Worm (Caenorhabditis elegans) whole organism, late embryonic: ENCODE data around the gene nkb-2.

Experiments
- C08G9.2 ChIP-seq: sonication (generic microtip); optimal IDR thresholded peaks from 2 replicates; lab custom pipeline; 2016; ENCODE audit warnings: mild to moderate bottlenecking, missing genetic modification characterization, moderate library complexity, missing compliant biosample characterization
- F13H6.1 ChIP-seq: sonication (generic microtip); optimal IDR thresholded peaks from 2 replicates; lab custom pipeline; 2016; ENCODE audit warnings: missing genetic modification characterization, missing compliant biosample characterization
- ceh-18 ChIP-seq: sonication (generic microtip); optimal IDR thresholded peaks from 2 replicates; lab custom pipeline; 2016; ENCODE audit warnings: missing genetic modification characterization, missing compliant biosample characterization
- ceh-31 ChIP-seq: sonication (generic microtip); optimal IDR thresholded peaks from 2 replicates; lab custom pipeline; 2016; ENCODE audit warnings: missing genetic modification characterization, missing compliant biosample characterization
- ceh-48 ChIP-seq: sonication (generic microtip); optimal IDR thresholded peaks from 2 replicates; lab custom pipeline; 2016; ENCODE audit warnings: missing genetic modification characterization, inconsistent platforms, missing compliant biosample characterization
- che-1 ChIP-seq: sonication (generic microtip); optimal IDR thresholded peaks from 2 replicates; lab custom pipeline; 2016; ENCODE audit warnings: mild to moderate bottlenecking, missing genetic modification characterization, missing compliant biosample characterization
- dmd-4 ChIP-seq: sonication (generic microtip); optimal IDR thresholded peaks from 2 replicates; lab custom pipeline; 2016; ENCODE audit warnings: borderline replicate concordance, missing genetic modification characterization, missing compliant biosample characterization
- elt-2 ChIP-seq: sonication (generic microtip); optimal IDR thresholded peaks from 2 replicates; lab custom pipeline; 2016; ENCODE audit warnings: missing genetic modification reagents, missing genetic modification characterization, missing compliant biosample characterization
- fax-1 ChIP-seq: sonication (generic microtip); optimal IDR thresholded peaks from 2 replicates; lab custom pipeline; 2016; ENCODE audit warnings: missing genotype, missing genetic modification characterization, missing compliant biosample characterization
- fkh-6 ChIP-seq: sonication (generic microtip); optimal IDR thresholded peaks from 2 replicates; lab custom pipeline; 2016; ENCODE audit warnings: missing genetic modification characterization, missing compliant biosample characterization
- hlh-13 ChIP-seq: fragments of 200-800 bp; sonication (Bioruptor generic); optimal IDR thresholded peaks from 2 replicates; lab custom pipeline; 2018; ENCODE audit warnings: mild to moderate bottlenecking, missing genetic modification characterization, missing compliant biosample characterization
- hlh-15 ChIP-seq: sonication (generic microtip); optimal IDR thresholded peaks from 2 replicates; lab custom pipeline; 2016; ENCODE audit warnings: missing genetic modification characterization, missing compliant biosample characterization
- lim-6 ChIP-seq: sonication (generic microtip); optimal IDR thresholded peaks from 2 replicates; lab custom pipeline; 2016; ENCODE audit warnings: missing genetic modification characterization, missing compliant biosample characterization
- mec-3 ChIP-seq: sonication (generic microtip); optimal IDR thresholded peaks from 2 replicates; lab custom pipeline; 2016; ENCODE audit warnings: borderline replicate concordance, missing genetic modification characterization, missing compliant biosample characterization
- nfya-1 ChIP-seq: sonication (generic microtip); optimal IDR thresholded peaks from 2 replicates; lab custom pipeline; 2017; ENCODE audit warnings: missing genetic modification characterization, mild to moderate bottlenecking, missing compliant biosample characterization, antibody characterized with exemption, moderate library complexity
- nhr-232 ChIP-seq: sonication (generic microtip); optimal IDR thresholded peaks from 2 replicates; lab custom pipeline; 2016; ENCODE audit warnings: missing genetic modification characterization, missing compliant biosample characterization
- npax-4 ChIP-seq: sonication (generic microtip); optimal IDR thresholded peaks from 2 replicates; lab custom pipeline; 2016; ENCODE audit warnings: missing genetic modification characterization, missing compliant biosample characterization
- pag-3 ChIP-seq: sonication (generic microtip); optimal IDR thresholded peaks from 2 replicates; lab custom pipeline; 2016; ENCODE audit warnings: missing compliant biosample characterization, missing genetic modification characterization, borderline replicate concordance
- pat-9 ChIP-seq: fragments of 200-800 bp; sonication (Bioruptor generic); optimal IDR thresholded peaks from 2 replicates; lab custom pipeline; 2018; ENCODE audit warnings: mild to moderate bottlenecking, missing genetic modification characterization, moderate library complexity, missing compliant biosample characterization
- pha-2 ChIP-seq: sonication (generic microtip); optimal IDR thresholded peaks from 2 replicates; lab custom pipeline; 2017; ENCODE audit warnings: mild to moderate bottlenecking, missing genetic modification characterization, missing compliant biosample characterization
- pha-4 ChIP-seq: fragments of 150-350 bp; optimal IDR thresholded peaks from 2 replicates; lab custom pipeline; 2018; ENCODE audit warnings: missing biosample characterization, missing genetic modification reagents, missing genetic modification characterization
- pros-1 ChIP-seq: fragments of 150-350 bp; optimal IDR thresholded peaks from 2 replicates; lab custom pipeline; 2014; ENCODE audit warnings: missing biosample characterization, missing genetic modification reagents, missing genetic modification characterization
- rnt-1 ChIP-seq: sonication (generic microtip); optimal IDR thresholded peaks from 2 replicates; lab custom pipeline; 2016; ENCODE audit warnings: missing genetic modification characterization, missing compliant biosample characterization
- sdc-2 ChIP-seq: sonication (generic microtip); optimal IDR thresholded peaks from 2 replicates; lab custom pipeline; 2016; ENCODE audit warnings: missing genotype, missing genetic modification characterization, missing compliant biosample characterization
- sox-2 ChIP-seq: fragments of 200-800 bp; sonication (Bioruptor generic); IDR thresholded peaks from 2 replicates; pipeline ENCODE4 v1.3.6; 2022; ENCODE audit warnings: missing genetic modification reagents, missing genetic modification characterization, missing compliant biosample characterization
- tbx-2 ChIP-seq: sonication (generic microtip); optimal IDR thresholded peaks from 2 replicates; lab custom pipeline; 2016; ENCODE audit warnings: missing genetic modification characterization, missing compliant biosample characterization
- unc-3 ChIP-seq, 2 experiments: fragments of 200-800 bp in 1 of 2; sonication (Bioruptor generic) in 1 of 2; sonication (generic microtip) in 1 of 2; conservative IDR thresholded peaks in 1 of 2; optimal IDR thresholded peaks in 1 of 2; 2 replicates each; pipeline versions ENCODE4 v1.3.6 to Lab custom; 2016 to 2022; ENCODE audit warnings: missing compliant biosample characterization in 2 of 2, missing genetic modification characterization in 2 of 2, missing genetic modification reagents in 1 of 2
- zip-5 ChIP-seq: sonication (generic microtip); optimal IDR thresholded peaks from 2 replicates; lab custom pipeline; 2016; ENCODE audit warnings: missing genetic modification characterization, missing compliant biosample characterization

The nkb-2 gene

ce11 chrIV:10602644-10603043 is 11.9 kb downstream of the nkb-2 start, which contains the start of gene R09H10.2:
TSS of gene R09H10.2 (plus strand) at chrIV:10602944.
- no peak for TF ChIP-seq nhr-232 (tag; lab: Kevin White, UChicago)

ce11 chrIV:10606575-10607080 is 15.9 kb downstream of the nkb-2 start, which contains the start of gene R09H10.3:
TSS of gene R09H10.3 (plus strand) at chrIV:10607030.
- TF ChIP-seq dmd-4 (tag; lab: Kevin White, UChicago) (no peak), elt-2 (peak; percentile 21)
- TF ChIP-seq, all 69 proteins: peak for 1

- TF ChIP-seq fax-1 (tag; lab: Kevin White, UChicago) (no peak), fkh-6 (tag; lab: Kevin White, UChicago) (no peak), C08G9.2 (tag; lab: Kevin White, UChicago) (no peak), lim-6 (tag; lab: Kevin White, UChicago) (no peak), ceh-48 (no peak), nhr-232 (tag; lab: Kevin White, UChicago) (no peak), nfya-1 (tag; lab: Kevin White, UChicago) (no peak), dmd-4 (tag; lab: Kevin White, UChicago) (no peak), hlh-13 (GFP tag; lab: Kevin White, UChicago) (no peak), F13H6.1 (tag; lab: Kevin White, UChicago) (no peak), elt-2 (no peak), hlh-15 (no peak), ceh-31 (tag; lab: Kevin White, UChicago) (no peak), tbx-2 (tag; lab: Kevin White, UChicago) (no peak), pros-1 (no peak)
These were observed 17.6 kb downstream of the nkb-2 start, which contains the start of gene R09H10.6 for ce11 chrIV:10608275-10608674. TSS of gene R09H10.6 (plus strand) at chrIV:10608575.

ce11 chrIV:10609920-10610319 is 19.2 kb downstream of the nkb-2 start:
- TF ChIP-seq mec-3 (no peak), ceh-31 (tag; lab: Kevin White, UChicago) (no peak), dmd-4 (tag; lab: Kevin White, UChicago) (no peak), rnt-1 (tag; lab: Kevin White, UChicago) (no peak)

ce11 chrIV:10612281-10612680 is 21.6 kb downstream of the nkb-2 start:
- no peak for TF ChIP-seq F13H6.1 (tag; lab: Kevin White, UChicago)

- TF ChIP-seq pha-2 (tag; lab: Kevin White, UChicago) (no peak), pha-4 (tag; lab: Kevin White, UChicago) (no peak), zip-5 (no peak), sdc-2 (no peak)
These were observed 24.3 kb downstream of the nkb-2 start, which contains the start of gene ptr-14 for ce11 chrIV:10614918-10615477. TSS of gene ptr-14 (plus strand) at chrIV:10615427.

ce11 chrIV:10616366-10616765 is 25.6 kb downstream of the nkb-2 start:
- TF ChIP-seq pros-1, result no peak
- TF ChIP-seq npax-4 (tag; lab: Kevin White, UChicago), result no peak
- no peak for TF ChIP-seq pha-2 (tag; lab: Kevin White, UChicago)
- no peak for TF ChIP-seq ceh-18 (tag; lab: Kevin White, UChicago)
- no peak for TF ChIP-seq fkh-6 (tag; lab: Kevin White, UChicago)
- no peak for TF ChIP-seq pat-9
- no peak for TF ChIP-seq unc-3 (GFP tag; conservative IDR thresholded peaks at IDR 0.05; lab: Robert Waterston, UW)
- TF ChIP-seq unc-3 (tag; optimal IDR thresholded peaks at IDR 0.05; lab: Kevin White, UChicago), result no peak
- TF ChIP-seq che-1 (tag; lab: Kevin White, UChicago), result no peak
- TF ChIP-seq sox-2 (GFP tag; lab: Robert Waterston, UW), result no peak
- no peak for TF ChIP-seq pag-3 (tag; lab: Kevin White, UChicago)
- TF ChIP-seq pha-4 (tag; lab: Kevin White, UChicago), result no peak
